Fruit fly (Drosophila melanogaster): ENCODE data around the gene Mettl2.

- TF ChIP-seq ss (GFP tag; optimal IDR thresholded peaks at IDR 0.05) (no peak), CG7368 (GFP tag; optimal IDR thresholded peaks at IDR 0.05) (no peak), Ets96B (tag; optimal IDR thresholded peaks at IDR 0.05) (no peak), Met (GFP tag; optimal IDR thresholded peaks at IDR 0.05) (no peak), CG32006 (GFP tag; optimal IDR thresholded peaks at IDR 0.05) (no peak), OdsH (GFP tag; optimal IDR thresholded peaks at IDR 0.05) (no peak), Lpt (GFP tag; optimal IDR thresholded peaks at IDR 0.05) (no peak), CG1621 (tag; optimal IDR thresholded peaks at IDR 0.05) (no peak), CG6792 (GFP tag; optimal IDR thresholded peaks at IDR 0.05) (no peak), topi (GFP tag; optimal IDR thresholded peaks at IDR 0.05) (no peak), cyc (GFP tag; optimal IDR thresholded peaks at IDR 0.05) (no peak)
Measured at dm6 chr3L:1667423-1667822, 28.4 kb upstream of the Mettl2 start.

Data from whole organism, prepupa.